Worm (Caenorhabditis elegans): ENCODE results near the gene ztf-18.

- TF ChIP-seq sptf-2 (GFP tag; optimal IDR thresholded peaks at IDR 0.05) (no peak), F23B12.7 (tag; optimal IDR thresholded peaks at IDR 0.05; ENCODE audit: insufficient read depth) (no peak), nhr-80 (tag; optimal IDR thresholded peaks at IDR 0.05) (peak; percentile 49), madf-6 (GFP tag; IDR thresholded peaks at IDR 0.05) (no peak), ceh-79 (tag; optimal IDR thresholded peaks at IDR 0.05) (no peak), snpc-4 (GFP tag; optimal IDR thresholded peaks at IDR 0.05) (no peak), snpc-4 (tag; optimal IDR thresholded peaks at IDR 0.05) (peak in 1 of 4 experiments; percentile 22), ztf-25 (GFP tag; IDR thresholded peaks at IDR 0.05) (no peak), zim-3 (tag; optimal IDR thresholded peaks at IDR 0.05) (no peak), ceh-100 (GFP tag; IDR thresholded peaks at IDR 0.05) (no peak)
These were observed 51.5 kb downstream of the ztf-18 start for ce11 chrIII:843999-844398.

All from whole organism, young adult.